Worm (Caenorhabditis elegans) whole organism, young adult: ENCODE measurements around the gene Y71H2B.11.

Experiments used
- F33H1.4 ChIP-seq: fragments of 200-800 bp; sonication (Bioruptor generic); IDR thresholded peaks from 2 replicates; pipeline ENCODE4 v1.3.6; 2022; ENCODE audit warnings: missing genetic modification reagents, missing genetic modification characterization, missing compliant biosample characterization
- F49E8.2 ChIP-seq: sonication (generic microtip); optimal IDR thresholded peaks from 3 replicates; lab custom pipeline; 2017; ENCODE audit warnings: missing genetic modification characterization, mild to moderate bottlenecking, missing compliant biosample characterization, antibody characterized with exemption, moderate library complexity; ENCODE audit not compliant: insufficient read depth
- F57C9.4 ChIP-seq: sonication (generic microtip); optimal IDR thresholded peaks from 2 replicates; lab custom pipeline; 2017; ENCODE audit warnings: mild to moderate bottlenecking, missing genetic modification characterization, missing compliant biosample characterization
- K11D2.4 ChIP-seq: fragments of 200-800 bp; sonication (Bioruptor generic); IDR thresholded peaks from 2 replicates; pipeline ENCODE4 v1.3.6; 2022; ENCODE audit warnings: missing genetic modification reagents, missing genetic modification characterization, missing compliant biosample characterization
- K12H6.12 ChIP-seq: fragments of 200-800 bp; sonication (Bioruptor generic); optimal IDR thresholded peaks from 2 replicates; lab custom pipeline; 2018; ENCODE audit warnings: mild to moderate bottlenecking, missing genetic modification characterization, missing compliant biosample characterization
- Y56A3A.18 ChIP-seq: fragments of 200-800 bp; sonication (Bioruptor generic); IDR thresholded peaks from 2 replicates; pipeline ENCODE4 v1.3.6; 2022; ENCODE audit warnings: missing genetic modification reagents, missing genetic modification characterization, missing compliant biosample characterization
- aptf-2 ChIP-seq: fragments of 200-800 bp; sonication (Bioruptor generic); conservative IDR thresholded peaks from 2 replicates; pipeline ENCODE4 v1.3.6; 2022; ENCODE audit warnings: missing genetic modification reagents, missing genetic modification characterization, missing compliant biosample characterization
- aptf-3 ChIP-seq: fragments of 200-800 bp; sonication (Bioruptor generic); IDR thresholded peaks from 2 replicates; pipeline ENCODE4 v1.3.6; 2022; ENCODE audit warnings: missing genetic modification characterization, missing compliant biosample characterization
- attf-5 ChIP-seq: fragments of 200-800 bp; sonication (Bioruptor generic); optimal IDR thresholded peaks from 2 replicates; lab custom pipeline; 2018; ENCODE audit warnings: mild to moderate bottlenecking, missing genetic modification characterization, missing compliant biosample characterization
- bed-2 ChIP-seq: fragments of 200-800 bp; sonication (Bioruptor generic); IDR thresholded peaks from 2 replicates; pipeline ENCODE4 v1.3.6; 2022; ENCODE audit warnings: missing genetic modification reagents, missing genetic modification characterization, missing compliant biosample characterization
- cebp-1 ChIP-seq, 2 experiments: fragments of 200-800 bp in 1 of 2; sonication (Bioruptor generic) in 1 of 2; sonication (generic microtip) in 1 of 2; IDR thresholded peaks in 1 of 2; optimal IDR thresholded peaks in 1 of 2; 2 replicates each; pipeline versions ENCODE4 v1.3.6 to Lab custom; 2017 to 2022; ENCODE audit warnings: missing compliant biosample characterization in 2 of 2, missing genetic modification characterization in 2 of 2, mild to moderate bottlenecking in 1 of 2, missing genetic modification reagents in 1 of 2, moderate library complexity in 1 of 2
- ceh-27 ChIP-seq: fragments of 200-800 bp; sonication (Bioruptor generic); optimal IDR thresholded peaks from 2 replicates; lab custom pipeline; 2018; ENCODE audit warnings: mild to moderate bottlenecking, missing genetic modification characterization, moderate library complexity, missing compliant biosample characterization
- ceh-91 ChIP-seq: fragments of 200-800 bp; sonication (Bioruptor generic); IDR thresholded peaks from 2 replicates; pipeline ENCODE4 v1.3.6; 2022; ENCODE audit warnings: missing genetic modification reagents, missing genetic modification characterization, missing compliant biosample characterization
- egl-18 ChIP-seq: fragments of 200-800 bp; sonication (Bioruptor generic); IDR thresholded peaks from 2 replicates; pipeline ENCODE4 v1.3.6; 2022; ENCODE audit warnings: missing genetic modification reagents, missing genetic modification characterization, missing compliant biosample characterization
- egrh-3 ChIP-seq: fragments of 200-800 bp; sonication (Bioruptor generic); IDR thresholded peaks from 2 replicates; pipeline ENCODE4 v1.3.6; 2022; ENCODE audit warnings: missing genetic modification reagents, missing genetic modification characterization, missing compliant biosample characterization
- hlh-12 ChIP-seq: sonication (generic microtip); optimal IDR thresholded peaks from 2 replicates; lab custom pipeline; 2016; ENCODE audit warnings: missing genetic modification characterization, missing compliant biosample characterization
- hmg-1.2 ChIP-seq: fragments of 200-800 bp; sonication (Bioruptor generic); IDR thresholded peaks from 2 replicates; pipeline ENCODE4 v1.3.6; 2022; ENCODE audit warnings: missing genetic modification reagents, missing genetic modification characterization, missing compliant biosample characterization
- hmg-20 ChIP-seq: fragments of 200-800 bp; sonication (Bioruptor generic); IDR thresholded peaks from 2 replicates; pipeline ENCODE4 v1.3.6; 2022; ENCODE audit warnings: missing genetic modification reagents, missing genetic modification characterization, missing compliant biosample characterization
- lin-35 ChIP-seq, 3 experiments: fragments of 150-350 bp in 2 of 3; sonication (generic microtip) in 1 of 3; optimal IDR thresholded peaks; 2 replicates each; lab custom pipeline; 2014 to 2018; ENCODE audit warnings: missing biosample characterization in 3 of 3, missing genetic modification characterization in 3 of 3, missing genetic modification reagents in 3 of 3
- lin-40 ChIP-seq: sonication (generic microtip); optimal IDR thresholded peaks from 2 replicates; lab custom pipeline; 2016; ENCODE audit warnings: missing genetic modification characterization, mild to moderate bottlenecking, missing compliant biosample characterization, missing genotype, missing genetic modification reagents
- lsy-27 ChIP-seq: sonication (generic microtip); optimal IDR thresholded peaks from 2 replicates; lab custom pipeline; 2017; ENCODE audit warnings: missing genetic modification characterization, mild to moderate bottlenecking, missing compliant biosample characterization, antibody characterized with exemption, missing genotype, borderline replicate concordance; ENCODE audit not compliant: insufficient read depth
- madf-10 ChIP-seq: sonication (generic microtip); optimal IDR thresholded peaks from 2 replicates; lab custom pipeline; 2016; ENCODE audit warnings: mild to moderate bottlenecking, missing genetic modification characterization, missing compliant biosample characterization
- madf-3 ChIP-seq: fragments of 200-800 bp; sonication (Bioruptor generic); IDR thresholded peaks from 2 replicates; pipeline ENCODE4 v1.3.6; 2022; ENCODE audit warnings: missing genetic modification reagents, missing genetic modification characterization, missing compliant biosample characterization
- mcd-1 ChIP-seq: fragments of 200-800 bp; sonication (Bioruptor generic); IDR thresholded peaks from 2 replicates; pipeline ENCODE4 v1.3.6; 2022; ENCODE audit warnings: missing genetic modification reagents, missing genetic modification characterization, missing compliant biosample characterization
- nhr-179 ChIP-seq: sonication (generic microtip); optimal IDR thresholded peaks from 2 replicates; lab custom pipeline; 2016; ENCODE audit warnings: mild to moderate bottlenecking, missing genetic modification characterization, missing compliant biosample characterization
- nhr-27 ChIP-seq: fragments of 200-800 bp; sonication (Bioruptor generic); optimal IDR thresholded peaks from 2 replicates; lab custom pipeline; 2018; ENCODE audit warnings: mild to moderate bottlenecking, missing genetic modification characterization, moderate library complexity, missing compliant biosample characterization
- nhr-80 ChIP-seq: sonication (generic microtip); optimal IDR thresholded peaks from 2 replicates; lab custom pipeline; 2016; ENCODE audit warnings: missing genetic modification characterization, missing compliant biosample characterization
- rec-8 ChIP-seq, 2 experiments: sonication (generic microtip); optimal IDR thresholded peaks; 2 replicates each; lab custom pipeline; 2016; ENCODE audit warnings: mild to moderate bottlenecking in 2 of 2, missing genetic modification characterization in 2 of 2, missing genetic modification reagents in 2 of 2, missing genotype in 2 of 2, missing biosample characterization in 1 of 2, missing compliant biosample characterization in 1 of 2, moderate library complexity in 1 of 2
- rpc-1 ChIP-seq, 2 experiments: fragments of 150-350 bp in 1 of 2; sonication (generic microtip) in 1 of 2; optimal IDR thresholded peaks; 2 replicates each; lab custom pipeline; 2014 to 2018; ENCODE audit warnings: missing biosample characterization in 1 of 2, missing genetic modification characterization in 1 of 2, missing genetic modification reagents in 1 of 2, missing genotype in 1 of 2
- snpc-1.3 ChIP-seq: sonication (generic microtip); optimal IDR thresholded peaks from 2 replicates; lab custom pipeline; 2017; ENCODE audit warnings: missing genetic modification characterization, mild to moderate bottlenecking, missing compliant biosample characterization, antibody characterized with exemption, moderate library complexity, missing genotype, missing genetic modification reagents; ENCODE audit not compliant: insufficient read depth
- snpc-4 ChIP-seq, 5 experiments: fragments of 150-350 bp in 1 of 5; sonication (generic microtip) in 4 of 5; optimal IDR thresholded peaks; 2 replicates each; lab custom pipeline; 2014 to 2018; ENCODE audit warnings: missing genetic modification characterization in 5 of 5, missing biosample characterization in 3 of 5, antibody characterized with exemption in 2 of 5, mild to moderate bottlenecking in 2 of 5, missing compliant biosample characterization in 2 of 5, missing genotype in 2 of 5, moderate library complexity in 2 of 5, missing genetic modification reagents in 1 of 5
- tbp1 ChIP-seq: fragments of 200-800 bp; sonication (Bioruptor generic); optimal IDR thresholded peaks from 2 replicates; lab custom pipeline; 2018; ENCODE audit warnings: mild to moderate bottlenecking, missing genetic modification characterization, missing compliant biosample characterization
- tlf-1 ChIP-seq: fragments of 200-800 bp; sonication (Bioruptor generic); optimal IDR thresholded peaks from 2 replicates; lab custom pipeline; 2018; ENCODE audit warnings: mild to moderate bottlenecking, missing genetic modification characterization, missing compliant biosample characterization
- xnd-1 ChIP-seq: sonication (generic microtip); optimal IDR thresholded peaks from 2 replicates; lab custom pipeline; 2016; ENCODE audit warnings: missing genotype, missing genetic modification reagents, missing genetic modification characterization, missing compliant biosample characterization
- ztf-26 ChIP-seq: sonication (generic microtip); optimal IDR thresholded peaks from 2 replicates; lab custom pipeline; 2017; ENCODE audit warnings: missing genetic modification characterization, missing compliant biosample characterization
- ztf-28 ChIP-seq: fragments of 200-800 bp; sonication (Bioruptor generic); IDR thresholded peaks from 2 replicates; pipeline ENCODE4 v1.3.6; 2022; ENCODE audit warnings: missing genetic modification reagents, missing genetic modification characterization, missing compliant biosample characterization
- ztf-6 ChIP-seq: fragments of 200-800 bp; sonication (Bioruptor generic); IDR thresholded peaks from 2 replicates; pipeline ENCODE4 v1.3.6; 2022; ENCODE audit warnings: missing genetic modification reagents, missing genetic modification characterization, missing compliant biosample characterization

Y71H2B.11 gene

ce11 chrIII:2577982-2578381, 25.8 kb upstream of the Y71H2B.11 start:
- TF ChIP-seq bed-2 (GFP tag; lab: Robert Waterston, UW) (no peak), ceh-27 (no peak), egl-18 (GFP tag; lab: Robert Waterston, UW) (no peak), egrh-3 (GFP tag; lab: Robert Waterston, UW) (no peak), hlh-12 (tag; lab: Kevin White, UChicago) (no peak), K12H6.12 (tag; lab: Kevin White, UChicago) (no peak), aptf-2 (GFP tag; lab: Robert Waterston, UW) (no peak), nhr-80 (tag; lab: Kevin White, UChicago) (no peak), nhr-179 (tag; lab: Kevin White, UChicago) (no peak), lin-40 (tag; lab: Kevin White, UChicago) (no peak), ztf-6 (GFP tag; lab: Robert Waterston, UW) (no peak), rpc-1 (optimal IDR thresholded peaks at IDR 0.05; lab: Kevin White, UChicago) (no peak), rpc-1 (tag; optimal IDR thresholded peaks at IDR 0.05; lab: Kevin White, UChicago) (no peak), Y56A3A.18 (GFP tag; lab: Robert Waterston, UW) (no peak), snpc-4 (GFP tag; optimal IDR thresholded peaks at IDR 0.05; lab: Kevin White, UChicago) (no peak), snpc-4 (tag; optimal IDR thresholded peaks at IDR 0.05; lab: Kevin White, UChicago) (no peak), snpc-1.3 (no peak), nhr-27 (tag; lab: Kevin White, UChicago) (no peak)

ce11 chrIII:2578563-2578962, 25.2 kb upstream of the Y71H2B.11 start:
- TF ChIP-seq lsy-27 (no peak), ztf-28 (no peak), hmg-1.2 (GFP tag; lab: Robert Waterston, UW) (peak; percentile 97), F33H1.4 (GFP tag; lab: Robert Waterston, UW) (no peak), madf-10 (tag; lab: Kevin White, UChicago) (no peak), attf-5 (peak; percentile 61), tbp1 (GFP tag; lab: Kevin White, UChicago) (no peak), lin-35 (GFP tag; optimal IDR thresholded peaks at IDR 0.05; lab: Kevin White, UChicago) (no peak), nhr-80 (tag; lab: Kevin White, UChicago) (peak; percentile 31), xnd-1 (no peak), lin-40 (tag; lab: Kevin White, UChicago) (peak; percentile 3), rec-8 (tag; optimal IDR thresholded peaks at IDR 0.05; lab: Kevin White, UChicago) (no peak), F57C9.4 (tag; lab: Kevin White, UChicago) (no peak), cebp-1 (GFP tag; IDR thresholded peaks at IDR 0.05; lab: Robert Waterston, UW) (no peak), cebp-1 (tag; optimal IDR thresholded peaks at IDR 0.05; lab: Kevin White, UChicago) (peak; percentile 53)

ce11 chrIII:2578993-2579392, 24.8 kb upstream of the Y71H2B.11 start, which contains the start of gene Y71H2B.8:
Gene Y71H2B.8, plus strand, starts transcription at chrIII:2579293.
- no peak for TF ChIP-seq rec-8 (tag; optimal IDR thresholded peaks at IDR 0.05; lab: Kevin White, UChicago)
- no peak for TF ChIP-seq F57C9.4 (tag; lab: Kevin White, UChicago)
- TF ChIP-seq ceh-91 (GFP tag; lab: Robert Waterston, UW), result no peak
- TF ChIP-seq nhr-179 (tag; lab: Kevin White, UChicago), result no peak
- no peak for TF ChIP-seq aptf-3 (GFP tag; lab: Robert Waterston, UW)
- TF ChIP-seq F49E8.2 (tag; lab: Kevin White, UChicago), result no peak
- no peak for TF ChIP-seq tlf-1 (GFP tag; lab: Kevin White, UChicago)
- TF ChIP-seq K11D2.4 (GFP tag; lab: Robert Waterston, UW), result no peak
- no peak for TF ChIP-seq ztf-26 (tag; lab: Kevin White, UChicago)
- no peak for TF ChIP-seq hmg-20 (GFP tag; lab: Robert Waterston, UW)
- TF ChIP-seq madf-3 (GFP tag; lab: Robert Waterston, UW), result no peak
- TF ChIP-seq mcd-1 (GFP tag; lab: Robert Waterston, UW), result no peak
